Fruit fly (Drosophila melanogaster): ENCODE measurements around the gene CG14937.

CG14937 gene

dm6 chr2L:11807697-11808226, 13.9 kb upstream of the CG14937 start (continued):
- peak; percentile 64 for TF ChIP-seq scrt (GFP tag; optimal IDR thresholded peaks at IDR 0.05)
- TF ChIP-seq CG17568 (GFP tag; optimal IDR thresholded peaks at IDR 0.05) = no peak
- no peak for TF ChIP-seq CG2889 (GFP tag; IDR thresholded peaks at IDR 0.05)
- TF ChIP-seq zfh1 (GFP tag; IDR thresholded peaks at IDR 0.05) = peak; percentile 23; the same call in 1 of the 3 replicates
- TF ChIP-seq Sox100B (GFP tag; optimal IDR thresholded peaks at IDR 0.05) = no peak
- no peak for TF ChIP-seq CG31388 (GFP tag; optimal IDR thresholded peaks at IDR 0.05)
- no peak for TF ChIP-seq CG16813 (GFP tag; IDR thresholded peaks at IDR 0.05; ENCODE audit: partially characterized antibody)
- peak; percentile 16 for TF ChIP-seq CG12155 (GFP tag; optimal IDR thresholded peaks at IDR 0.05)
- TF ChIP-seq nmo (GFP tag; optimal IDR thresholded peaks at IDR 0.05) = no peak
- TF ChIP-seq sd (tag; optimal IDR thresholded peaks at IDR 0.05) = peak; percentile 84
- TF ChIP-seq kni (GFP tag; optimal IDR thresholded peaks at IDR 0.05) = peak; percentile 88
- no peak for TF ChIP-seq TFAM (GFP tag; optimal IDR thresholded peaks at IDR 0.05)
- no peak for TF ChIP-seq CG7357 (GFP tag; IDR thresholded peaks at IDR 0.05)
- TF ChIP-seq seq (GFP tag; IDR thresholded peaks at IDR 0.05) = peak; percentile 46; the same call in 1 of the 2 replicates
- peak; percentile 68 for TF ChIP-seq NFAT (GFP tag; IDR thresholded peaks at IDR 0.05)
- TF ChIP-seq Kr (GFP tag; optimal IDR thresholded peaks at IDR 0.05) = no peak
- peak; percentile 23; the same call in 1 of the 2 replicates for TF ChIP-seq inv (GFP tag; IDR thresholded peaks at IDR 0.05; ENCODE audit: partially characterized antibody)
- no peak for TF ChIP-seq slou (GFP tag; optimal IDR thresholded peaks at IDR 0.05)
- TF ChIP-seq toy (GFP tag; IDR thresholded peaks at IDR 0.05) = no peak
- TF ChIP-seq jumu (GFP tag; optimal IDR thresholded peaks at IDR 0.05) = no peak
- TF ChIP-seq CG1602 (GFP tag; optimal IDR thresholded peaks at IDR 0.05) = no peak
- TF ChIP-seq CG15479 (GFP tag; optimal IDR thresholded peaks at IDR 0.05) = peak; percentile 26
- no peak for TF ChIP-seq ro (GFP tag; IDR thresholded peaks at IDR 0.05)
- TF ChIP-seq Fer2 (tag; optimal IDR thresholded peaks at IDR 0.05) = no peak
- no peak for TF ChIP-seq vnd (GFP tag; IDR thresholded peaks at IDR 0.05; ENCODE audit: partially characterized antibody)
- no peak for TF ChIP-seq CG12391 (tag; optimal IDR thresholded peaks at IDR 0.05)
- no peak for TF ChIP-seq CG13424 (tag; optimal IDR thresholded peaks at IDR 0.05)
- TF ChIP-seq Ets97D (GFP tag; optimal IDR thresholded peaks at IDR 0.05) = peak; percentile 9
- no peak for TF ChIP-seq gsb (GFP tag; IDR thresholded peaks at IDR 0.05)
- no peak for TF ChIP-seq tio (GFP tag; optimal IDR thresholded peaks at IDR 0.05)
- TF ChIP-seq dan (GFP tag; IDR thresholded peaks at IDR 0.05) = no peak
- no peak for TF ChIP-seq Ravus (GFP tag; IDR thresholded peaks at IDR 0.05)
- no peak for TF ChIP-seq CG9437 (GFP tag; optimal IDR thresholded peaks at IDR 0.05)
- no peak for TF ChIP-seq CG4404 (GFP tag; IDR thresholded peaks at IDR 0.05)
- no peak for TF ChIP-seq pfk (GFP tag; optimal IDR thresholded peaks at IDR 0.05)
- TF ChIP-seq schlank (tag; optimal IDR thresholded peaks at IDR 0.05) = peak; percentile 22
- no peak for TF ChIP-seq lmd (GFP tag; IDR thresholded peaks at IDR 0.05)
- no peak for TF ChIP-seq zen (tag; optimal IDR thresholded peaks at IDR 0.05)
- no peak; the same call in 1 of the 2 replicates for TF ChIP-seq ranshi (GFP tag; IDR thresholded peaks at IDR 0.05)
- TF ChIP-seq CG32772 (GFP tag; IDR thresholded peaks at IDR 0.05) = no peak
- TF ChIP-seq CG8359 (GFP tag; optimal IDR thresholded peaks at IDR 0.05; ENCODE audit: borderline replicate concordance) = no peak
- peak; percentile 10 for TF ChIP-seq CG3281 (GFP tag; optimal IDR thresholded peaks at IDR 0.05)
- TF ChIP-seq Nf-YC (tag; optimal IDR thresholded peaks at IDR 0.05) = peak; percentile 55
- peak; percentile 88 for TF ChIP-seq CG12769 (tag; optimal IDR thresholded peaks at IDR 0.05)
- TF ChIP-seq CG7745 (tag; optimal IDR thresholded peaks at IDR 0.05) = peak; percentile 2
- no peak for TF ChIP-seq Usf (GFP tag; optimal IDR thresholded peaks at IDR 0.05)
- no peak for TF ChIP-seq Sox102F (GFP tag; optimal IDR thresholded peaks at IDR 0.05)
- no peak for TF ChIP-seq Chrac-16 (GFP tag; optimal IDR thresholded peaks at IDR 0.05)
- no peak for TF ChIP-seq dmrt11E (tag; optimal IDR thresholded peaks at IDR 0.05)
- TF ChIP-seq twi (tag; optimal IDR thresholded peaks at IDR 0.05) = no peak
- no peak for TF ChIP-seq CG43689 (GFP tag; IDR thresholded peaks at IDR 0.05)
